Fruit fly (Drosophila melanogaster) whole organism, embryonic: ENCODE measurements around the gene Dhc62B.

Experiments used
- Antp ChIP-seq: fragments of 200-800 bp; sonication (Bioruptor generic); optimal IDR thresholded peaks from 3 replicates; lab custom pipeline; 2016; ENCODE audit warnings: missing biosample characterization, missing genetic modification characterization
- Atf6 ChIP-seq: fragments of 200-800 bp; sonication (Bioruptor generic); IDR thresholded peaks from 2 replicates; pipeline ENCODE4 v1.3.6; 2022; ENCODE audit warnings: missing biosample characterization, missing genetic modification characterization
- Blimp-1 ChIP-seq: fragments of 200-800 bp; sonication (Bioruptor generic); optimal IDR thresholded peaks from 3 replicates; lab custom pipeline; 2018; ENCODE audit warnings: missing biosample characterization, missing genetic modification characterization, mild to moderate bottlenecking, moderate library complexity, missing genetic modification reagents
- CG10543 ChIP-seq: fragments of 200-800 bp; sonication (Bioruptor generic); optimal IDR thresholded peaks from 3 replicates; lab custom pipeline; 2017; ENCODE audit warnings: missing biosample characterization, mild to moderate bottlenecking, missing genetic modification characterization, moderate library complexity
- CG10654 ChIP-seq: fragments of 200-800 bp; sonication (Bioruptor generic); optimal IDR thresholded peaks from 2 replicates; lab custom pipeline; 2016; ENCODE audit warnings: missing biosample characterization, missing genetic modification characterization
- CG11093 ChIP-seq: fragments of 200-800 bp; sonication (Bioruptor generic); IDR thresholded peaks from 3 replicates; pipeline ENCODE4 v1.3.6; 2022; ENCODE audit warnings: missing biosample characterization, missing genetic modification characterization
- CG11504 ChIP-seq: fragments of 200-800 bp; sonication (Bioruptor generic); optimal IDR thresholded peaks from 3 replicates; lab custom pipeline; 2019; ENCODE audit warnings: missing biosample characterization, mild to moderate bottlenecking, missing genetic modification characterization, moderate library complexity
- CG12299 ChIP-seq: fragments of 200-800 bp; sonication (Bioruptor generic); optimal IDR thresholded peaks from 2 replicates; lab custom pipeline; 2018; ENCODE audit warnings: missing biosample characterization, mild to moderate bottlenecking, missing genetic modification characterization
- CG15696 ChIP-seq: fragments of 200-800 bp; sonication (Bioruptor generic); optimal IDR thresholded peaks from 2 replicates; lab custom pipeline; 2019; ENCODE audit warnings: missing biosample characterization, mild to moderate bottlenecking, missing genetic modification characterization, moderate library complexity
- CG1792 ChIP-seq: fragments of 200-800 bp; sonication (Bioruptor generic); optimal IDR thresholded peaks from 2 replicates; lab custom pipeline; 2016; ENCODE audit warnings: missing biosample characterization, missing genetic modification characterization
- CG2129 ChIP-seq: fragments of 200-800 bp; sonication (Bioruptor generic); IDR thresholded peaks from 2 replicates; pipeline ENCODE4 v1.3.6; 2022; ENCODE audit warnings: missing biosample characterization, missing genetic modification characterization; ENCODE audit not compliant: partially characterized antibody
- CG34376 ChIP-seq: fragments of 200-800 bp; sonication (Bioruptor generic); optimal IDR thresholded peaks from 2 replicates; lab custom pipeline; 2018; ENCODE audit warnings: missing biosample characterization, mild to moderate bottlenecking, missing genetic modification characterization
- CG3726 ChIP-seq: fragments of 200-800 bp; sonication (Bioruptor generic); IDR thresholded peaks from 3 replicates; pipeline ENCODE4, ENCODE4 v1.3.6; 2022; ENCODE audit warnings: missing biosample characterization, missing genetic modification characterization
- CG4328 ChIP-seq: fragments of 200-800 bp; sonication (Bioruptor generic); optimal IDR thresholded peaks from 3 replicates; lab custom pipeline; 2017; ENCODE audit warnings: missing biosample characterization, missing genetic modification reagents, missing genetic modification characterization
- CG4820 ChIP-seq: fragments of 200-800 bp; sonication (Bioruptor generic); optimal IDR thresholded peaks from 3 replicates; lab custom pipeline; 2016; ENCODE audit warnings: missing biosample characterization, missing genetic modification characterization
- CG4854 ChIP-seq: fragments of 200-800 bp; sonication (Bioruptor generic); optimal IDR thresholded peaks from 2 replicates; lab custom pipeline; 2016; ENCODE audit warnings: missing biosample characterization, missing genetic modification characterization, inconsistent platforms
- CG6254 ChIP-seq: fragments of 200-800 bp; sonication (Bioruptor generic); optimal IDR thresholded peaks from 3 replicates; lab custom pipeline; 2017; ENCODE audit warnings: mild to moderate bottlenecking, missing biosample characterization, missing genetic modification reagents, missing genetic modification characterization
- CG6689 ChIP-seq: fragments of 200-800 bp; sonication (Bioruptor generic); IDR thresholded peaks from 2 replicates; pipeline ENCODE4 v1.3.6; 2022; ENCODE audit warnings: missing biosample characterization, missing genetic modification characterization
- CG6854 ChIP-seq: fragments of 200-800 bp; sonication (Bioruptor generic); optimal IDR thresholded peaks from 3 replicates; lab custom pipeline; 2017; ENCODE audit warnings: missing biosample characterization, mild to moderate bottlenecking, missing genetic modification characterization
- CG7357 ChIP-seq: fragments of 200-800 bp; sonication (Bioruptor generic); IDR thresholded peaks from 3 replicates; pipeline ENCODE4 v1.3.6; 2022; ENCODE audit warnings: missing biosample characterization, missing genetic modification characterization
- Dp ChIP-seq: fragments of 200-800 bp; sonication (Bioruptor generic); optimal IDR thresholded peaks from 2 replicates; lab custom pipeline; 2018; ENCODE audit warnings: missing biosample characterization, mild to moderate bottlenecking, missing genetic modification characterization, moderate library complexity
- HmgD ChIP-seq: fragments of 200-800 bp; sonication (Bioruptor generic); optimal IDR thresholded peaks from 3 replicates; lab custom pipeline; 2016; ENCODE audit warnings: missing biosample characterization, missing genetic modification characterization
- Hr51 ChIP-seq, 2 experiments: fragments of 200-800 bp; sonication (Bioruptor generic); optimal IDR thresholded peaks; 2 replicates in 1 of 2; 3 replicates in 1 of 2; lab custom pipeline; 2016 to 2018; ENCODE audit warnings: missing biosample characterization in 2 of 2, missing genetic modification characterization in 2 of 2, mild to moderate bottlenecking in 1 of 2, moderate library complexity in 1 of 2
- Optix ChIP-seq: fragments of 200-800 bp; sonication (Bioruptor generic); IDR thresholded peaks from 3 replicates; pipeline ENCODE4 v1.3.6; 2022; ENCODE audit warnings: missing biosample characterization, missing genetic modification characterization
- Side ChIP-seq: fragments of 200-800 bp; sonication (Bioruptor generic); optimal IDR thresholded peaks from 2 replicates; lab custom pipeline; 2016; ENCODE audit warnings: missing biosample characterization, missing genetic modification characterization
- ato ChIP-seq: fragments of 200-800 bp; sonication (Bioruptor generic); IDR thresholded peaks from 2 replicates; pipeline ENCODE4 v1.3.6; 2022; ENCODE audit warnings: missing biosample characterization, missing genetic modification characterization; ENCODE audit not compliant: partially characterized antibody
- btn ChIP-seq: fragments of 200-800 bp; sonication (Bioruptor generic); optimal IDR thresholded peaks from 2 replicates; lab custom pipeline; 2016; ENCODE audit warnings: missing biosample characterization, missing genetic modification characterization
- caup ChIP-seq: fragments of 200-800 bp; sonication (Bioruptor generic); optimal IDR thresholded peaks from 3 replicates; lab custom pipeline; 2017; ENCODE audit warnings: missing biosample characterization, mild to moderate bottlenecking, missing genetic modification characterization, moderate library complexity; ENCODE audit not compliant: severe bottlenecking
- cg ChIP-seq: fragments of 200-800 bp; sonication (Bioruptor generic); optimal IDR thresholded peaks from 3 replicates; lab custom pipeline; 2019; ENCODE audit warnings: missing biosample characterization, mild to moderate bottlenecking, missing genetic modification characterization, moderate library complexity
- ci ChIP-seq: fragments of 200-800 bp; sonication (Bioruptor generic); IDR thresholded peaks from 3 replicates; pipeline ENCODE4 v1.3.6; 2022; ENCODE audit warnings: missing biosample characterization, missing genetic modification characterization
- dan ChIP-seq: fragments of 200-800 bp; sonication (Bioruptor generic); IDR thresholded peaks from 2 replicates; pipeline ENCODE4 v1.3.6; 2022; ENCODE audit warnings: missing biosample characterization, missing genetic modification characterization
- disco-r ChIP-seq: fragments of 200-800 bp; sonication (Bioruptor generic); optimal IDR thresholded peaks from 2 replicates; lab custom pipeline; 2016; ENCODE audit warnings: missing biosample characterization, missing genetic modification characterization
- ems ChIP-seq: fragments of 200-800 bp; sonication (Bioruptor generic); optimal IDR thresholded peaks from 3 replicates; lab custom pipeline; 2016; ENCODE audit warnings: missing biosample characterization, missing genetic modification characterization
- eve ChIP-seq, 2 experiments: fragments of >200 bp; optimal IDR thresholded peaks; 2 replicates each; lab custom pipeline; 2017; ENCODE audit warnings: missing biosample characterization in 2 of 2, missing genetic modification characterization in 2 of 2
- exex ChIP-seq: fragments of 200-800 bp; sonication (Bioruptor generic); optimal IDR thresholded peaks from 4 replicates; lab custom pipeline; 2018; ENCODE audit warnings: missing biosample characterization, mild to moderate bottlenecking, missing genetic modification characterization, moderate library complexity
- grn ChIP-seq: fragments of 200-800 bp; sonication (Bioruptor generic); optimal IDR thresholded peaks from 3 replicates; lab custom pipeline; 2017; ENCODE audit warnings: missing biosample characterization, missing genetic modification characterization
- h ChIP-seq: fragments of >200 bp; optimal IDR thresholded peaks from 2 replicates; lab custom pipeline; 2017
- kni ChIP-seq: fragments of 200-800 bp; sonication (Bioruptor generic); optimal IDR thresholded peaks from 3 replicates; lab custom pipeline; 2017; ENCODE audit warnings: mild to moderate bottlenecking, missing biosample characterization, missing genetic modification reagents, missing genetic modification characterization
- lilli ChIP-seq: fragments of 200-800 bp; sonication (Bioruptor generic); optimal IDR thresholded peaks from 3 replicates; lab custom pipeline; 2016; ENCODE audit warnings: missing biosample characterization, missing genetic modification characterization
- lmd ChIP-seq: fragments of 200-800 bp; sonication (Bioruptor generic); IDR thresholded peaks from 2 replicates; pipeline ENCODE4 v1.3.6; 2022; ENCODE audit warnings: missing biosample characterization, missing genetic modification characterization
- mirr ChIP-seq: fragments of 200-800 bp; sonication (Bioruptor generic); optimal IDR thresholded peaks from 3 replicates; lab custom pipeline; 2018; ENCODE audit warnings: missing biosample characterization, mild to moderate bottlenecking, missing genetic modification characterization
- nerfin-1 ChIP-seq: fragments of 200-800 bp; sonication (Bioruptor generic); optimal IDR thresholded peaks from 3 replicates; lab custom pipeline; 2019; ENCODE audit warnings: missing biosample characterization, mild to moderate bottlenecking, missing genetic modification characterization, moderate library complexity
- nerfin-2 ChIP-seq: fragments of 200-800 bp; sonication (Bioruptor generic); IDR thresholded peaks from 2 replicates; pipeline ENCODE4 v1.3.6; 2022; ENCODE audit warnings: missing biosample characterization, missing genetic modification characterization; ENCODE audit not compliant: partially characterized antibody
- ranshi ChIP-seq: fragments of 200-800 bp; sonication (Bioruptor generic); IDR thresholded peaks from 2 replicates; pipeline ENCODE4 v1.3.6; 2022; ENCODE audit warnings: missing biosample characterization, missing genetic modification characterization
- sd ChIP-seq: fragments of 200-800 bp; sonication (Bioruptor generic); optimal IDR thresholded peaks from 3 replicates; lab custom pipeline; 2018; ENCODE audit warnings: missing biosample characterization, mild to moderate bottlenecking, missing genetic modification characterization, moderate library complexity
- tin ChIP-seq: fragments of 200-800 bp; sonication (Bioruptor generic); optimal IDR thresholded peaks from 3 replicates; lab custom pipeline; 2016; ENCODE audit warnings: missing biosample characterization, missing genetic modification characterization
- tll ChIP-seq, 2 experiments: fragments of 200-800 bp in 1 of 2; fragments of >200 bp in 1 of 2; sonication (Bioruptor generic) in 1 of 2; optimal IDR thresholded peaks; 2 replicates each; lab custom pipeline; 2017 to 2019; ENCODE audit warnings: missing biosample characterization in 2 of 2, missing genetic modification characterization in 2 of 2, mild to moderate bottlenecking in 1 of 2, moderate library complexity in 1 of 2
- usp ChIP-seq: fragments of >200 bp; optimal IDR thresholded peaks from 2 replicates; lab custom pipeline; 2017; ENCODE audit warnings: missing biosample characterization, missing genetic modification characterization
- wek ChIP-seq: fragments of 200-800 bp; sonication (Bioruptor generic); optimal IDR thresholded peaks from 3 replicates; lab custom pipeline; 2018; ENCODE audit warnings: missing biosample characterization, mild to moderate bottlenecking, missing genetic modification characterization, moderate library complexity
- z ChIP-seq: fragments of 200-800 bp; sonication (Bioruptor generic); IDR thresholded peaks from 3 replicates; pipeline ENCODE4 v1.3.6; 2022; ENCODE audit warnings: missing biosample characterization, missing genetic modification characterization
- zen2 ChIP-seq: fragments of 200-800 bp; sonication (Bioruptor generic); IDR thresholded peaks from 3 replicates; pipeline ENCODE4 v1.3.6; 2022; ENCODE audit warnings: missing biosample characterization, missing genetic modification characterization; ENCODE audit not compliant: partially characterized antibody

The Dhc62B gene

dm6 chr3L:1784092-1784491, 12.5 kb upstream of the Dhc62B start:
- no peak for TF ChIP-seq lilli (GFP tag; lab: Kevin White, UChicago)
- no peak for TF ChIP-seq lmd (GFP tag; lab: Robert Waterston, UW)
- TF ChIP-seq grn (GFP tag; lab: Kevin White, UChicago): peak; percentile 98
- no peak for TF ChIP-seq usp (GFP tag; lab: Kevin White, UChicago)
- no peak for TF ChIP-seq Blimp-1 (GFP tag; lab: Kevin White, UChicago)
- peak; percentile 82 for TF ChIP-seq CG34376 (GFP tag; lab: Kevin White, UChicago)
- no peak for TF ChIP-seq eve (GFP tag; optimal IDR thresholded peaks at IDR 0.05; lab: Kevin White, UChicago)
- no peak for TF ChIP-seq ranshi
- no peak for TF ChIP-seq caup (GFP tag; lab: Kevin White, UChicago)
- no peak for TF ChIP-seq dan (GFP tag; lab: Robert Waterston, UW)
- TF ChIP-seq CG6254 (GFP tag; lab: Kevin White, UChicago): no peak
- TF ChIP-seq Hr51 (GFP tag; optimal IDR thresholded peaks at IDR 0.05; lab: Kevin White, UChicago): no peak
- TF ChIP-seq h (lab: Kevin White, UChicago): no peak
- no peak for TF ChIP-seq CG11504
- no peak for TF ChIP-seq CG10543 (GFP tag; lab: Kevin White, UChicago)
- TF ChIP-seq Optix (GFP tag; lab: Robert Waterston, UW): no peak
- TF ChIP-seq nerfin-1 (tag; lab: Kevin White, UChicago): no peak
- no peak for TF ChIP-seq CG4328
- TF ChIP-seq ci (GFP tag; lab: Robert Waterston, UW): no peak
- TF ChIP-seq CG7357 (GFP tag; lab: Robert Waterston, UW): no peak
- peak; percentile 28 for TF ChIP-seq cg (GFP tag; lab: Kevin White, UChicago)
- TF ChIP-seq kni: no peak
- no peak for TF ChIP-seq CG15696 (tag; lab: Kevin White, UChicago)
- TF ChIP-seq zen2: no peak
- TF ChIP-seq CG6854 (GFP tag; lab: Kevin White, UChicago): no peak
- no peak for TF ChIP-seq tin
- TF ChIP-seq wek (GFP tag; lab: Kevin White, UChicago): peak; percentile 95
- TF ChIP-seq CG4854 (GFP tag; lab: Kevin White, UChicago): no peak
- TF ChIP-seq nerfin-2 (GFP tag; lab: Robert Waterston, UW): no peak
- no peak for TF ChIP-seq CG2129 (GFP tag; lab: Robert Waterston, UW)
- TF ChIP-seq disco-r: no peak
- TF ChIP-seq CG3726 (GFP tag; lab: Robert Waterston, UW): no peak
- TF ChIP-seq CG10654 (GFP tag; lab: Kevin White, UChicago): no peak
- peak; percentile 13; the same call in 1 of the 3 replicates for TF ChIP-seq z (GFP tag; lab: Robert Waterston, UW)
- TF ChIP-seq CG1792 (GFP tag; lab: Kevin White, UChicago): no peak
- no peak for TF ChIP-seq Atf6 (GFP tag; lab: Robert Waterston, UW)
- no peak for TF ChIP-seq Side (GFP tag; lab: Kevin White, UChicago)
- TF ChIP-seq ato (GFP tag; lab: Robert Waterston, UW): no peak
- TF ChIP-seq CG4820: no peak
- TF ChIP-seq CG11093: no peak
- no peak for TF ChIP-seq tll (GFP tag; optimal IDR thresholded peaks at IDR 0.05; lab: Kevin White, UChicago)
- TF ChIP-seq exex (tag; lab: Kevin White, UChicago): peak; percentile 68
- no peak for TF ChIP-seq Antp (GFP tag; lab: Kevin White, UChicago)
- no peak for TF ChIP-seq CG12299
- no peak for TF ChIP-seq CG6689
- TF ChIP-seq mirr (GFP tag; lab: Kevin White, UChicago): peak; percentile 72
- peak; percentile 99 for TF ChIP-seq sd (tag; lab: Kevin White, UChicago)
- TF ChIP-seq ems: no peak
- no peak for TF ChIP-seq btn (GFP tag; lab: Kevin White, UChicago)
- TF ChIP-seq Dp (GFP tag; lab: Kevin White, UChicago): no peak
- no peak for TF ChIP-seq HmgD (GFP tag; lab: Kevin White, UChicago)
